Worm (Caenorhabditis elegans) whole organism, L4 larva: ENCODE data around the gene anmt-2.
A peak's percentile ranks its signal among the peaks of the same experiment; 100 is the strongest.

Experiments used
- F26F4.8 ChIP-seq: fragments of 200-800 bp; sonication (Bioruptor generic); conservative IDR thresholded peaks from 2 replicates; pipeline ENCODE4 v1.3.6; 2022; ENCODE audit warnings: missing genetic modification characterization, missing compliant biosample characterization
- F49E8.2 ChIP-seq: sonication (generic microtip); optimal IDR thresholded peaks from 2 replicates; lab custom pipeline; 2016; ENCODE audit warnings: missing compliant biosample characterization, mild to moderate bottlenecking, missing genetic modification characterization, borderline replicate concordance
- T26A8.4 ChIP-seq: fragments of 200-800 bp; sonication (Bioruptor generic); IDR thresholded peaks from 2 replicates; pipeline ENCODE4 v1.3.6; 2022; ENCODE audit warnings: missing genetic modification characterization, missing compliant biosample characterization
- ZK337.2 ChIP-seq: fragments of 200-800 bp; sonication (Bioruptor generic); IDR thresholded peaks from 2 replicates; pipeline ENCODE4 v1.3.6; 2022; ENCODE audit warnings: missing genetic modification reagents, missing genetic modification characterization, missing compliant biosample characterization
- ZK546.5 ChIP-seq, 2 experiments: sonication (generic microtip); optimal IDR thresholded peaks; 2 replicates each; lab custom pipeline; 2017; ENCODE audit warnings: missing biosample characterization in 2 of 2, missing genetic modification characterization in 2 of 2
- aha-1 ChIP-seq: fragments of 150-350 bp; peaks from one replicate; lab custom pipeline; 2014; ENCODE audit warnings: missing biosample characterization, missing genetic modification characterization
- arid-1 ChIP-seq: fragments of 200-800 bp; sonication (Bioruptor generic); conservative IDR thresholded peaks from 2 replicates; pipeline ENCODE4 v1.3.6; 2022; ENCODE audit warnings: missing genetic modification reagents, missing genetic modification characterization, missing compliant biosample characterization
- attf-4 ChIP-seq: sonication (generic microtip); optimal IDR thresholded peaks from 3 replicates; lab custom pipeline; 2017; ENCODE audit warnings: missing biosample characterization, missing genetic modification characterization
- ceh-44 ChIP-seq: fragments of 200-800 bp; sonication (Bioruptor generic); IDR thresholded peaks from 2 replicates; pipeline ENCODE4 v1.3.6; 2022; ENCODE audit warnings: missing genetic modification reagents, missing genetic modification characterization, missing compliant biosample characterization
- daf-16 ChIP-seq, 3 experiments: sonication (generic microtip); optimal IDR thresholded peaks; 2 replicates each; lab custom pipeline; 2016 to 2017; ENCODE audit warnings: missing genetic modification characterization in 3 of 3, missing genetic modification reagents in 3 of 3, mild to moderate bottlenecking in 2 of 3, missing compliant biosample characterization in 2 of 3, missing biosample characterization in 1 of 3, moderate library complexity in 1 of 3
- dmd-6 ChIP-seq: fragments of 200-800 bp; sonication (Bioruptor generic); IDR thresholded peaks from 2 replicates; pipeline ENCODE4 v1.3.6; 2022; ENCODE audit warnings: missing genetic modification reagents, missing genetic modification characterization, missing compliant biosample characterization
- dmd-9 ChIP-seq: fragments of 200-800 bp; sonication (Bioruptor generic); IDR thresholded peaks from 2 replicates; pipeline ENCODE4 v1.3.6; 2022; ENCODE audit warnings: missing genetic modification reagents, missing genetic modification characterization, missing compliant biosample characterization
- dpl-1 ChIP-seq: fragments of 150-350 bp; optimal IDR thresholded peaks from 2 replicates; lab custom pipeline; 2014; ENCODE audit warnings: missing biosample characterization, missing genetic modification reagents, missing genetic modification characterization
- dve-1 ChIP-seq: sonication (generic microtip); optimal IDR thresholded peaks from 2 replicates; lab custom pipeline; 2017; ENCODE audit warnings: antibody characterized with exemption, mild to moderate bottlenecking, missing genetic modification characterization, missing compliant biosample characterization; ENCODE audit not compliant: insufficient read depth
- fos-1 ChIP-seq: fragments of 150-350 bp; optimal IDR thresholded peaks from 2 replicates; lab custom pipeline; 2014; ENCODE audit warnings: missing biosample characterization, missing genetic modification characterization
- hif-1 ChIP-seq, 2 experiments: sonication (generic microtip); optimal IDR thresholded peaks; 2 replicates each; lab custom pipeline; 2016 to 2017; ENCODE audit warnings: missing compliant biosample characterization in 2 of 2, missing genetic modification characterization in 2 of 2, missing genetic modification reagents in 2 of 2, missing genotype in 2 of 2, mild to moderate bottlenecking in 1 of 2
- hlh-11 ChIP-seq: fragments of 200-800 bp; sonication (Bioruptor generic); optimal IDR thresholded peaks from 2 replicates; lab custom pipeline; 2018; ENCODE audit warnings: mild to moderate bottlenecking, missing genetic modification characterization, missing compliant biosample characterization
- hlh-30 ChIP-seq: sonication (generic microtip); optimal IDR thresholded peaks from 2 replicates; lab custom pipeline; 2017; ENCODE audit warnings: antibody characterized with exemption, mild to moderate bottlenecking, missing genetic modification characterization, missing compliant biosample characterization; ENCODE audit not compliant: insufficient read depth
- hmg-1.1 ChIP-seq: fragments of 200-800 bp; sonication (Bioruptor generic); IDR thresholded peaks from 2 replicates; pipeline ENCODE4 v1.3.6; 2022; ENCODE audit warnings: missing genetic modification reagents, missing genetic modification characterization, missing compliant biosample characterization
- lim-7 ChIP-seq: fragments of 200-800 bp; sonication (Bioruptor generic); IDR thresholded peaks from 2 replicates; pipeline ENCODE4 v1.3.6; 2022; ENCODE audit warnings: missing genetic modification characterization, missing compliant biosample characterization
- lin-13 ChIP-seq: fragments of 150-350 bp; optimal IDR thresholded peaks from 2 replicates; lab custom pipeline; 2014; ENCODE audit warnings: missing biosample characterization, missing genetic modification reagents, missing genetic modification characterization
- lin-29 ChIP-seq: fragments of 200-800 bp; sonication (Bioruptor generic); IDR thresholded peaks from 2 replicates; pipeline ENCODE4 v1.3.6; 2022; ENCODE audit warnings: missing genetic modification reagents, missing genetic modification characterization, missing compliant biosample characterization
- lin-38 ChIP-seq: fragments of 200-800 bp; sonication (Bioruptor generic); IDR thresholded peaks from 2 replicates; pipeline ENCODE4 v1.3.6; 2022; ENCODE audit warnings: missing genetic modification reagents, missing genetic modification characterization, missing compliant biosample characterization
- lir-3 ChIP-seq: sonication (generic microtip); optimal IDR thresholded peaks from 2 replicates; lab custom pipeline; 2016; ENCODE audit warnings: mild to moderate bottlenecking, missing genetic modification characterization, missing compliant biosample characterization
- lsy-2 ChIP-seq, 2 experiments: fragments of 150-350 bp in 1 of 2; sonication (generic microtip) in 1 of 2; optimal IDR thresholded peaks; 2 replicates each; lab custom pipeline; 2014 to 2017; ENCODE audit warnings: missing biosample characterization in 2 of 2, missing genetic modification characterization in 2 of 2
- madf-9 ChIP-seq: fragments of 200-800 bp; sonication (Bioruptor generic); conservative IDR thresholded peaks from 2 replicates; pipeline ENCODE4 v1.3.6; 2022; ENCODE audit warnings: missing genetic modification reagents, missing genetic modification characterization, missing compliant biosample characterization
- mdl-1 ChIP-seq, 2 experiments: fragments of 150-350 bp in 1 of 2; sonication (generic microtip) in 1 of 2; optimal IDR thresholded peaks; 2 replicates each; lab custom pipeline; 2014 to 2017; ENCODE audit warnings: missing biosample characterization in 2 of 2, missing genetic modification characterization in 2 of 2
- mdt-29 ChIP-seq: fragments of 200-800 bp; sonication (Bioruptor generic); IDR thresholded peaks from 2 replicates; pipeline ENCODE4 v1.3.6; 2022; ENCODE audit warnings: missing genetic modification reagents, missing genetic modification characterization, missing compliant biosample characterization
- mep-1 ChIP-seq: fragments of 150-350 bp; sonication (generic microtip); optimal IDR thresholded peaks from 3 replicates; lab custom pipeline; 2014; ENCODE audit warnings: missing biosample characterization, missing genetic modification characterization
- mes-2 ChIP-seq: sonication (generic microtip); optimal IDR thresholded peaks from 2 replicates; lab custom pipeline; 2016; ENCODE audit warnings: missing genotype, mild to moderate bottlenecking, missing genetic modification characterization, missing compliant biosample characterization; ENCODE audit not compliant: poor library complexity, severe bottlenecking
- nhr-10 ChIP-seq: fragments of 150-350 bp; optimal IDR thresholded peaks from 2 replicates; lab custom pipeline; 2014; ENCODE audit warnings: missing biosample characterization, missing genetic modification characterization
- nhr-102 ChIP-seq: sonication (generic microtip); optimal IDR thresholded peaks from 2 replicates; lab custom pipeline; 2016; ENCODE audit warnings: mild to moderate bottlenecking, missing genetic modification characterization, moderate library complexity, missing compliant biosample characterization
- nhr-11 ChIP-seq: fragments of 150-350 bp; optimal IDR thresholded peaks from 2 replicates; lab custom pipeline; 2014; ENCODE audit warnings: missing biosample characterization, missing genetic modification characterization
- nhr-25 ChIP-seq: sonication (generic microtip); optimal IDR thresholded peaks from 2 replicates; lab custom pipeline; 2017; ENCODE audit warnings: missing genetic modification characterization, mild to moderate bottlenecking, missing compliant biosample characterization, antibody characterized with exemption, moderate library complexity, borderline replicate concordance; ENCODE audit not compliant: insufficient read depth
- nhr-28 ChIP-seq: fragments of 150-350 bp; optimal IDR thresholded peaks from 2 replicates; lab custom pipeline; 2014; ENCODE audit warnings: missing biosample characterization, missing genetic modification characterization
- nhr-6 ChIP-seq: fragments of 150-350 bp; optimal IDR thresholded peaks from 2 replicates; lab custom pipeline; 2014; ENCODE audit warnings: missing biosample characterization, missing genetic modification characterization
- nhr-77 ChIP-seq: fragments of 150-350 bp; optimal IDR thresholded peaks from 2 replicates; lab custom pipeline; 2014; ENCODE audit warnings: missing biosample characterization, missing genetic modification characterization
- pha-4 ChIP-seq, 2 experiments: fragments of 150-350 bp in 1 of 2; fragments of 200-800 bp in 1 of 2; sonication (Bioruptor generic) in 1 of 2; IDR thresholded peaks in 1 of 2; optimal IDR thresholded peaks in 1 of 2; 2 replicates each; pipeline versions ENCODE4 v1.3.6 to Lab custom; 2014 to 2022; ENCODE audit warnings: missing genetic modification characterization in 2 of 2, missing genetic modification reagents in 2 of 2, missing biosample characterization in 1 of 2, missing compliant biosample characterization in 1 of 2
- pqm-1 ChIP-seq: sonication (generic microtip); optimal IDR thresholded peaks from 2 replicates; lab custom pipeline; 2017; ENCODE audit warnings: missing biosample characterization, missing genetic modification characterization
- rbr-2 ChIP-seq: sonication (generic microtip); optimal IDR thresholded peaks from 2 replicates; lab custom pipeline; 2016; ENCODE audit warnings: missing genotype, missing genetic modification characterization, missing compliant biosample characterization
- unc-130 ChIP-seq: sonication (generic microtip); optimal IDR thresholded peaks from 2 replicates; lab custom pipeline; 2016; ENCODE audit warnings: missing genetic modification reagents, missing genetic modification characterization, missing compliant biosample characterization
- unc-62 ChIP-seq, 3 experiments: fragments of 150-350 bp in 1 of 3; sonication (generic microtip); optimal IDR thresholded peaks in 2 of 3; peaks in 1 of 3; 1 replicate in 1 of 3; 2 replicates in 2 of 3; lab custom pipeline; 2014 to 2017; ENCODE audit warnings: missing biosample characterization in 3 of 3, missing genetic modification characterization in 3 of 3, missing genetic modification reagents in 3 of 3, missing genotype in 1 of 3
- vab-7 ChIP-seq: fragments of 200-800 bp; sonication (Bioruptor generic); IDR thresholded peaks from 2 replicates; pipeline ENCODE4 v1.3.6; 2022; ENCODE audit warnings: missing genetic modification reagents, missing genetic modification characterization, missing compliant biosample characterization
- zag-1 ChIP-seq: fragments of 150-350 bp; optimal IDR thresholded peaks from 2 replicates; lab custom pipeline; 2014; ENCODE audit warnings: missing biosample characterization, missing genetic modification characterization
- zfp-2 ChIP-seq: sonication (generic microtip); optimal IDR thresholded peaks from 2 replicates; lab custom pipeline; 2016; ENCODE audit warnings: mild to moderate bottlenecking, missing genetic modification characterization, missing compliant biosample characterization
- ztf-7 ChIP-seq: fragments of 150-350 bp; optimal IDR thresholded peaks from 2 replicates; lab custom pipeline; 2014; ENCODE audit warnings: missing biosample characterization, missing genetic modification characterization

The anmt-2 gene

DNA sequence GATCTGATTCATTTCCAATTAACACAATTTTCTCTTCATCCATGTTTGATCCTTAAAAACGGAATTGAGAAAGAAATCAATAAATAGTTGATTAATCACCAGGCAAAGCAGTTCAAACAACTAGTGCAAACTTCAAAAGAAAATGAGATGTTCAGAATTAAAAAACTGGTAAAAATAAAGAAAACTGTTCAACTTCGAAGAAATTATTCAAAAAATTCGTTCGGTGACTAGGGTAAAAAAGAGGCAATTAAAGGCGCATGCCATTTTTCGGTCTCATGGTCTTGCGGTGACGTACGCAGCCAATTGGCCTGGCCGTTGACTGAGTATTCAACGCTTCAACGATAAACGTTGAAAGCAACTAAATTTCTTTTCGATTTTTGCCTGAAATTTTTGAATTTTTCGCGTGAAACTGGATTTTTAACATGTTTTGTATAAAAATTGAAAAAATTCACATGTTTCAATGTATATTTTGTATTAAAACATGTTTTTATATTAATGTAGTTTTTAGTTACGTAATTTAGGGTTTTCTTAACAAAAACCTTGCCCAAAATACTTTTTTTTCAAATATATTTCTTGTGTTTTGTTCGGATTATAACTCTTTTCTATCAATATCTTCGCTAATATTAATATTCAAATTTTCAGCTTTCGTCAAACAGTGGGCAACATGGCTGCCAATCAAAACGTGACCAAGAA, 48.7 kb upstream of the anmt-2 start, which contains the start of the genes sna-3 and rps-3:
Gene sna-3 (minus strand): TSS at position 51 of the 693 bp plus-strand sequence.
Gene rps-3 (plus strand): TSS at position 643 of the 693 bp plus-strand sequence.
- TF ChIP-seq unc-130 (GFP tag; lab: Kevin White, UChicago) (peak; percentile 69), nhr-25 (peak; percentile 22), nhr-102 (tag; lab: Kevin White, UChicago) (peak; percentile 20), F26F4.8 (no peak), lin-38 (GFP tag; lab: Robert Waterston, UW) (peak; percentile 69), hlh-30 (tag; lab: Kevin White, UChicago) (peak; percentile 88), mep-1 (tag; lab: Kevin White, UChicago) (peak; percentile 89), lsy-2 (tag; optimal IDR thresholded peaks at IDR 0.05; lab: Kevin White, UChicago) (peak; percentile 66 to 92), hlh-11 (tag; lab: Kevin White, UChicago) (peak; percentile 33), mdl-1 (tag; optimal IDR thresholded peaks at IDR 0.05; lab: Kevin White, UChicago) (peak in 1 of 2 experiments; percentile 68), lin-29 (no peak), nhr-77 (tag; lab: Kevin White, UChicago) (peak; percentile 91), nhr-28 (peak; percentile 69), lir-3 (no peak), rbr-2 (peak; percentile 70), madf-9 (GFP tag; lab: Robert Waterston, UW) (no peak), ztf-7 (peak; percentile 39), dmd-6 (GFP tag; lab: Robert Waterston, UW) (peak; percentile 43), ceh-44 (GFP tag; lab: Robert Waterston, UW) (peak; percentile 24; the same call in 1 of the 2 replicates), mes-2 (tag; lab: Kevin White, UChicago) (peak; percentile 90), dpl-1 (GFP tag; lab: Kevin White, UChicago) (peak; percentile 82), ZK546.5 (tag; optimal IDR thresholded peaks at IDR 0.05; lab: Kevin White, UChicago) (no peak), nhr-10 (tag; lab: Kevin White, UChicago) (no peak), zfp-2 (tag; lab: Kevin White, UChicago) (no peak), lin-13 (GFP tag; lab: Kevin White, UChicago) (peak; percentile 72), pha-4 (GFP tag; IDR thresholded peaks at IDR 0.05; lab: Robert Waterston, UW) (no peak), pha-4 (tag; optimal IDR thresholded peaks at IDR 0.05; lab: Kevin White, UChicago) (peak; percentile 26), hmg-1.1 (GFP tag; lab: Robert Waterston, UW) (peak; percentile 74), nhr-6 (peak; percentile 45), T26A8.4 (GFP tag; lab: Robert Waterston, UW) (peak; percentile 63), aha-1 (tag; lab: Kevin White, UChicago) (peak; percentile 36), lim-7 (no peak), hif-1 (tag; optimal IDR thresholded peaks at IDR 0.05; lab: Kevin White, UChicago) (peak in 1 of 2 experiments; percentile 2), daf-16 (GFP tag; optimal IDR thresholded peaks at IDR 0.05; lab: Kevin White, UChicago) (no peak), daf-16 (tag; optimal IDR thresholded peaks at IDR 0.05; lab: Kevin White, UChicago) (peak; percentile 46), ZK337.2 (GFP tag; lab: Robert Waterston, UW) (no peak), nhr-11 (tag; lab: Kevin White, UChicago) (peak; percentile 61), arid-1 (GFP tag; lab: Robert Waterston, UW) (peak; percentile 73), dve-1 (peak; percentile 91)
- TF ChIP-seq, all 104 proteins: peak for 28

DNA sequence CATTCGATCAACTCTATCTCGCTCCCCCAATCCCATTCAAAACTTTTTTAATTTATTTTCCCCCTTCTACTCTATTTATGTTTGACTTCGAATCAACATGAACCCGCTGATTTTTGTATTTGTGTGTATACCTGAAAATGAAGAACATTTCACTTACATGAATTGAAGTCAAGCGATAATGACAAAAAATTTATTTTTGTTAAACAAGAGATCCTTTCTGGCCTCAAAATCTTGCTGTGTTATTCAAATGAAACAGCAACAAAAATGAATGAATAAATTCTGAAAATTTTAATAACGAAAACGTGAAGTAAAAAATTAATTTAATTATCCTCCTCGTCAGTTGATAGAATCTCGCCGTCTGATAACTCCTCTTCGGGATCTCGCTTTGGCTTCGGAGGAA, 44.9 kb upstream of the anmt-2 start:
- TF ChIP-seq mep-1 (tag; lab: Kevin White, UChicago) (no peak), vab-7 (no peak), F49E8.2 (tag; lab: Kevin White, UChicago) (peak; percentile 24), zag-1 (tag; lab: Kevin White, UChicago) (no peak), lir-3 (no peak), hlh-30 (tag; lab: Kevin White, UChicago) (no peak), daf-16 (GFP tag; optimal IDR thresholded peaks at IDR 0.05; lab: Kevin White, UChicago) (peak in 1 of 2 experiments; percentile 7), daf-16 (tag; optimal IDR thresholded peaks at IDR 0.05; lab: Kevin White, UChicago) (peak; percentile 0), hif-1 (tag; optimal IDR thresholded peaks at IDR 0.05; lab: Kevin White, UChicago) (no peak), mdt-29 (no peak), rbr-2 (no peak), pqm-1 (no peak), lin-38 (GFP tag; lab: Robert Waterston, UW) (peak; percentile 57), nhr-6 (no peak), dmd-6 (GFP tag; lab: Robert Waterston, UW) (no peak), attf-4 (no peak), unc-62 (GFP tag; optimal IDR thresholded peaks at IDR 0.05 in 1 of 2; lab: Kevin White, UChicago) (peak in 1 of 2 experiments; percentile 65), unc-62 (tag; optimal IDR thresholded peaks at IDR 0.05; lab: Kevin White, UChicago) (no peak), dmd-9 (GFP tag; lab: Robert Waterston, UW) (no peak), fos-1 (tag; lab: Kevin White, UChicago) (no peak)
